Worm (Caenorhabditis elegans): ENCODE measurements around the gene Y45F3A.5.
A peak's percentile ranks its signal among the peaks of the same experiment; 100 is the strongest.

- no peak for TF ChIP-seq him-1 (tag; optimal IDR thresholded peaks at IDR 0.05)
- no peak for TF ChIP-seq W03F9.2 (tag; optimal IDR thresholded peaks at IDR 0.05)
- peak; percentile 64 for TF ChIP-seq dao-5 (tag; optimal IDR thresholded peaks at IDR 0.05)
Observed at ce11 chrIII:10634034-10634433, 47.9 kb upstream of the Y45F3A.5 start.
